Worm (Caenorhabditis elegans) whole organism, L3 larva: ENCODE data around the gene ZK863.8.

Experiments
- R02D3.7 ChIP-seq: fragments of 150-350 bp; optimal IDR thresholded peaks from 2 replicates; lab custom pipeline; 2014; ENCODE audit warnings: missing biosample characterization, missing genetic modification characterization
- ZK546.5 ChIP-seq: sonication (generic microtip); optimal IDR thresholded peaks from 2 replicates; lab custom pipeline; 2017; ENCODE audit warnings: missing biosample characterization, missing genetic modification characterization
- ama-1 ChIP-seq: fragments of 150-350 bp; optimal IDR thresholded peaks from 2 replicates; lab custom pipeline; 2018
- ceh-9 ChIP-seq: sonication (generic microtip); optimal IDR thresholded peaks from 2 replicates; lab custom pipeline; 2018; ENCODE audit warnings: missing biosample characterization, missing genetic modification characterization
- egl-27 ChIP-seq: sonication (generic microtip); optimal IDR thresholded peaks from 4 replicates; lab custom pipeline; 2017; ENCODE audit warnings: missing biosample characterization, missing genetic modification reagents, missing genetic modification characterization
- elt-2 ChIP-seq: sonication (generic microtip); optimal IDR thresholded peaks from 2 replicates; lab custom pipeline; 2016; ENCODE audit warnings: missing genetic modification reagents, mild to moderate bottlenecking, missing genetic modification characterization, missing compliant biosample characterization
- elt-3 ChIP-seq, 3 experiments: fragments of 150-350 bp in 1 of 3; sonication (generic microtip) in 2 of 3; optimal IDR thresholded peaks; 2 replicates in 2 of 3; 4 replicates in 1 of 3; lab custom pipeline; 2014 to 2017; ENCODE audit warnings: missing biosample characterization in 3 of 3, missing genetic modification characterization in 3 of 3
- eor-1 ChIP-seq, 2 experiments: fragments of 150-350 bp; optimal IDR thresholded peaks; 2 replicates each; lab custom pipeline; 2014 to 2018; ENCODE audit warnings: missing biosample characterization in 2 of 2, missing genetic modification characterization in 2 of 2
- fkh-10 ChIP-seq: sonication (generic microtip); optimal IDR thresholded peaks from 2 replicates; lab custom pipeline; 2017; ENCODE audit warnings: missing biosample characterization, missing genetic modification reagents, missing genetic modification characterization
- hmg-11 ChIP-seq: sonication (generic microtip); optimal IDR thresholded peaks from 2 replicates; lab custom pipeline; 2016; ENCODE audit warnings: missing genetic modification characterization, missing compliant biosample characterization
- jun-1 ChIP-seq: fragments of 150-350 bp; optimal IDR thresholded peaks from 2 replicates; lab custom pipeline; 2014; ENCODE audit warnings: missing biosample characterization, missing genetic modification reagents, missing genetic modification characterization
- lin-39 ChIP-seq: fragments of 150-350 bp; optimal IDR thresholded peaks from 2 replicates; lab custom pipeline; 2018; ENCODE audit warnings: missing biosample characterization, missing genetic modification reagents, missing genetic modification characterization
- lsy-12 ChIP-seq: sonication (generic microtip); optimal IDR thresholded peaks from 2 replicates; lab custom pipeline; 2016; ENCODE audit warnings: mild to moderate bottlenecking, missing genetic modification characterization, missing compliant biosample characterization
- mdl-1 ChIP-seq: fragments of 150-350 bp; optimal IDR thresholded peaks from 2 replicates; lab custom pipeline; 2014; ENCODE audit warnings: missing biosample characterization, missing genetic modification characterization
- mml-1 ChIP-seq: fragments of 150-350 bp; sonication (generic microtip); optimal IDR thresholded peaks from 3 replicates; lab custom pipeline; 2014; ENCODE audit warnings: missing biosample characterization, missing genetic modification characterization
- nfya-1 ChIP-seq: sonication (generic microtip); optimal IDR thresholded peaks from 2 replicates; lab custom pipeline; 2017; ENCODE audit warnings: missing genetic modification characterization, mild to moderate bottlenecking, missing compliant biosample characterization, antibody characterized with exemption, moderate library complexity; ENCODE audit not compliant: insufficient read depth
- nhr-11 ChIP-seq: fragments of 150-350 bp; optimal IDR thresholded peaks from 2 replicates; lab custom pipeline; 2014; ENCODE audit warnings: missing biosample characterization, missing genetic modification characterization
- nhr-12 ChIP-seq: fragments of 150-350 bp; optimal IDR thresholded peaks from 2 replicates; lab custom pipeline; 2014; ENCODE audit warnings: missing biosample characterization, missing genetic modification characterization
- nhr-23 ChIP-seq: fragments of 150-350 bp; optimal IDR thresholded peaks from 2 replicates; lab custom pipeline; 2014; ENCODE audit warnings: missing biosample characterization, missing genetic modification reagents, missing genetic modification characterization
- nhr-237 ChIP-seq: fragments of 150-350 bp; optimal IDR thresholded peaks from 2 replicates; lab custom pipeline; 2014; ENCODE audit warnings: missing biosample characterization, missing genetic modification characterization
- nhr-25 ChIP-seq: sonication (generic microtip); optimal IDR thresholded peaks from 2 replicates; lab custom pipeline; 2017; ENCODE audit warnings: missing biosample characterization, missing genetic modification characterization
- nhr-28 ChIP-seq: fragments of 150-350 bp; optimal IDR thresholded peaks from 2 replicates; lab custom pipeline; 2014; ENCODE audit warnings: missing biosample characterization, missing genetic modification characterization
- nhr-43 ChIP-seq: sonication (generic microtip); optimal IDR thresholded peaks from 2 replicates; lab custom pipeline; 2016; ENCODE audit warnings: mild to moderate bottlenecking, missing genetic modification characterization, missing compliant biosample characterization; ENCODE audit not compliant: poor library complexity, severe bottlenecking
- nhr-67 ChIP-seq: fragments of 150-350 bp; optimal IDR thresholded peaks from 2 replicates; lab custom pipeline; 2014; ENCODE audit warnings: missing biosample characterization, missing genetic modification characterization
- nhr-77 ChIP-seq: fragments of 150-350 bp; optimal IDR thresholded peaks from 2 replicates; lab custom pipeline; 2014; ENCODE audit warnings: missing biosample characterization, missing genetic modification characterization
- pha-4 ChIP-seq: fragments of 150-350 bp; optimal IDR thresholded peaks from 2 replicates; lab custom pipeline; 2014; ENCODE audit warnings: missing biosample characterization, missing genetic modification reagents, missing genetic modification characterization
- sea-2 ChIP-seq: fragments of 150-350 bp; sonication (generic microtip); optimal IDR thresholded peaks from 4 replicates; lab custom pipeline; 2014; ENCODE audit warnings: missing biosample characterization, missing genetic modification reagents, missing genetic modification characterization
- skn-1 ChIP-seq: fragments of 150-350 bp; optimal IDR thresholded peaks from 2 replicates; lab custom pipeline; 2014; ENCODE audit warnings: missing biosample characterization, missing genetic modification characterization
- unc-39 ChIP-seq: sonication (generic microtip); optimal IDR thresholded peaks from 4 replicates; lab custom pipeline; 2017; ENCODE audit warnings: missing biosample characterization, missing genetic modification characterization

The ZK863.8 gene

ce11 chrV:12209951-12210350, 22.6 kb upstream of the ZK863.8 start:
- no peak for TF ChIP-seq elt-3 (tag; optimal IDR thresholded peaks at IDR 0.05; lab: Kevin White, UChicago)
- no peak for TF ChIP-seq sea-2 (GFP tag; lab: Kevin White, UChicago)
- TF ChIP-seq ZK546.5 (tag; lab: Kevin White, UChicago) = no peak
- no peak for TF ChIP-seq nhr-12
- no peak for TF ChIP-seq nhr-67 (tag; lab: Kevin White, UChicago)
- no peak for TF ChIP-seq egl-27 (tag; lab: Kevin White, UChicago)
- TF ChIP-seq unc-39 = no peak
- TF ChIP-seq nhr-43 = no peak
- no peak for TF ChIP-seq nhr-237 (tag; lab: Kevin White, UChicago)
- TF ChIP-seq mml-1 = no peak
- no peak for TF ChIP-seq nhr-77 (tag; lab: Kevin White, UChicago)
- TF ChIP-seq pha-4 = no peak
- no peak for TF ChIP-seq lsy-12

ce11 chrV:12208678-12209077, 21.4 kb upstream of the ZK863.8 start:
- TF ChIP-seq elt-2 (tag; lab: Kevin White, UChicago) = peak; percentile 44
- no peak for TF ChIP-seq nhr-23 (tag; lab: Kevin White, UChicago)

ce11 chrV:12199474-12199873, 12.2 kb upstream of the ZK863.8 start:
- TF ChIP-seq nhr-43 (peak; percentile 82), elt-3 (tag; optimal IDR thresholded peaks at IDR 0.05; lab: Kevin White, UChicago) (peak in 1 of 3 experiments; percentile 55), nhr-23 (tag; lab: Kevin White, UChicago) (peak; percentile 77), nhr-25 (tag; lab: Kevin White, UChicago) (peak; percentile 16), fkh-10 (no peak), unc-39 (no peak)

- no peak for TF ChIP-seq nhr-43
- no peak for TF ChIP-seq nhr-11 (tag; lab: Kevin White, UChicago)
- TF ChIP-seq nfya-1 (tag; lab: Kevin White, UChicago) = no peak
- TF ChIP-seq hmg-11 = no peak
- no peak for TF ChIP-seq skn-1 (tag; lab: Kevin White, UChicago)
- TF ChIP-seq unc-39 = no peak
- no peak for TF ChIP-seq nhr-28 (tag; lab: Kevin White, UChicago)
- TF ChIP-seq egl-27 (tag; lab: Kevin White, UChicago) = no peak
- TF ChIP-seq ZK546.5 (tag; lab: Kevin White, UChicago) = no peak
- TF ChIP-seq pha-4 = no peak
- TF ChIP-seq eor-1 (tag; optimal IDR thresholded peaks at IDR 0.05; lab: Kevin White, UChicago) = no peak
- no peak for TF ChIP-seq lin-39 (tag; lab: Kevin White, UChicago)
- TF ChIP-seq nhr-67 (tag; lab: Kevin White, UChicago) = no peak
- no peak for TF ChIP-seq ama-1
- TF ChIP-seq nhr-237 (tag; lab: Kevin White, UChicago) = no peak
- TF ChIP-seq ceh-9 (tag; lab: Kevin White, UChicago) = no peak
- no peak for TF ChIP-seq R02D3.7
- TF ChIP-seq elt-3 (tag; optimal IDR thresholded peaks at IDR 0.05; lab: Kevin White, UChicago) = no peak
These were observed 11.2 kb upstream of the ZK863.8 start, which contains the start of gene lon-3 for ce11 chrV:12198545-12198944. TSS of gene lon-3 (minus strand) at chrV:12198645.

- TF ChIP-seq mdl-1 (tag; lab: Kevin White, UChicago) = no peak
- no peak for TF ChIP-seq sea-2 (GFP tag; lab: Kevin White, UChicago)
- TF ChIP-seq ceh-9 (tag; lab: Kevin White, UChicago) = no peak
- no peak for TF ChIP-seq nhr-237 (tag; lab: Kevin White, UChicago)
These were observed 10.4 kb upstream of the ZK863.8 start for ce11 chrV:12197748-12198147.

ce11 chrV:12196659-12197058, 9.3 kb upstream of the ZK863.8 start:
- TF ChIP-seq pha-4 = peak; percentile 89
- TF ChIP-seq jun-1 (tag; lab: Kevin White, UChicago) = no peak
- TF ChIP-seq unc-39 = no peak

- TF ChIP-seq elt-2 (tag; lab: Kevin White, UChicago) (no peak), pha-4 (peak; percentile 43)
- TF ChIP-seq, all 47 proteins: peak for 1
These were observed 8.5 kb upstream of the ZK863.8 start, which contains the start of gene ZK836.3 for ce11 chrV:12195845-12196244. TSS of gene ZK836.3 (minus strand) at chrV:12195945.
